Worm (Caenorhabditis elegans) whole organism, L2 larva: ENCODE measurements around the gene del-9.

Experiments
- C34F6.9 ChIP-seq: fragments of 150-350 bp; optimal IDR thresholded peaks from 2 replicates; lab custom pipeline; 2014; ENCODE audit warnings: missing biosample characterization, missing genetic modification characterization
- F13H6.1 ChIP-seq: sonication (generic microtip); optimal IDR thresholded peaks from 2 replicates; lab custom pipeline; 2016; ENCODE audit warnings: missing genetic modification characterization, missing compliant biosample characterization
- R02D3.7 ChIP-seq: fragments of 150-350 bp; optimal IDR thresholded peaks from 2 replicates; lab custom pipeline; 2014; ENCODE audit warnings: missing biosample characterization, missing genetic modification characterization
- Y55F3AM.14 ChIP-seq: fragments of 200-800 bp; sonication (Bioruptor generic); optimal IDR thresholded peaks from 2 replicates; lab custom pipeline; 2018; ENCODE audit warnings: mild to moderate bottlenecking, missing genetic modification characterization, missing compliant biosample characterization
- ZK546.5 ChIP-seq: sonication (generic microtip); optimal IDR thresholded peaks from 2 replicates; lab custom pipeline; 2017; ENCODE audit warnings: missing biosample characterization, missing genetic modification characterization
- aly-2 ChIP-seq: fragments of 150-350 bp; optimal IDR thresholded peaks from 2 replicates; lab custom pipeline; 2014; ENCODE audit warnings: missing biosample characterization, missing genetic modification characterization
- blmp-1 ChIP-seq: sonication (generic microtip); optimal IDR thresholded peaks from 2 replicates; lab custom pipeline; 2017; ENCODE audit warnings: missing genetic modification characterization, mild to moderate bottlenecking, missing compliant biosample characterization, antibody characterized with exemption, moderate library complexity; ENCODE audit not compliant: insufficient read depth
- ceh-82 ChIP-seq: fragments of 150-350 bp; optimal IDR thresholded peaks from 2 replicates; lab custom pipeline; 2014; ENCODE audit warnings: missing biosample characterization, missing genetic modification characterization
- crh-2 ChIP-seq: sonication (generic microtip); optimal IDR thresholded peaks from 2 replicates; lab custom pipeline; 2017; ENCODE audit warnings: missing biosample characterization, missing genetic modification characterization
- dmd-4 ChIP-seq: sonication (generic microtip); optimal IDR thresholded peaks from 2 replicates; lab custom pipeline; 2017; ENCODE audit warnings: missing biosample characterization, missing genetic modification characterization
- elt-1 ChIP-seq: fragments of 150-350 bp; optimal IDR thresholded peaks from 2 replicates; lab custom pipeline; 2014; ENCODE audit warnings: missing biosample characterization, missing genetic modification characterization
- elt-3 ChIP-seq: sonication (generic microtip); optimal IDR thresholded peaks from 2 replicates; lab custom pipeline; 2017; ENCODE audit warnings: missing biosample characterization, missing genetic modification characterization
- fos-1 ChIP-seq: fragments of 150-350 bp; optimal IDR thresholded peaks from 2 replicates; lab custom pipeline; 2014; ENCODE audit warnings: missing biosample characterization, missing genetic modification characterization
- gmeb-1 ChIP-seq: fragments of 150-350 bp; optimal IDR thresholded peaks from 2 replicates; lab custom pipeline; 2014; ENCODE audit warnings: missing biosample characterization, missing genetic modification characterization
- lin-11 ChIP-seq: fragments of 150-350 bp; sonication (generic microtip); optimal IDR thresholded peaks from 2 replicates; lab custom pipeline; 2014; ENCODE audit warnings: missing biosample characterization, missing genetic modification characterization, inconsistent platforms, mixed read lengths
- lin-13 ChIP-seq: fragments of 150-350 bp; optimal IDR thresholded peaks from 2 replicates; lab custom pipeline; 2014; ENCODE audit warnings: missing biosample characterization, missing genetic modification reagents, missing genetic modification characterization
- lin-39 ChIP-seq: fragments of 150-350 bp; optimal IDR thresholded peaks from 2 replicates; lab custom pipeline; 2014; ENCODE audit warnings: missing biosample characterization, missing genetic modification reagents, missing genetic modification characterization
- mbf-1 ChIP-seq: sonication (generic microtip); optimal IDR thresholded peaks from 2 replicates; lab custom pipeline; 2017; ENCODE audit warnings: missing biosample characterization, missing genetic modification characterization
- nhr-10 ChIP-seq: sonication (generic microtip); optimal IDR thresholded peaks from 2 replicates; lab custom pipeline; 2017; ENCODE audit warnings: missing biosample characterization, missing genetic modification characterization
- nhr-12 ChIP-seq: fragments of 150-350 bp; optimal IDR thresholded peaks from 2 replicates; lab custom pipeline; 2014; ENCODE audit warnings: missing biosample characterization, missing genetic modification characterization
- nhr-129 ChIP-seq: fragments of 150-350 bp; optimal IDR thresholded peaks from 2 replicates; lab custom pipeline; 2014; ENCODE audit warnings: missing biosample characterization, missing genetic modification characterization
- nhr-237 ChIP-seq: fragments of 150-350 bp; optimal IDR thresholded peaks from 2 replicates; lab custom pipeline; 2014; ENCODE audit warnings: missing biosample characterization, missing genetic modification characterization
- nhr-25 ChIP-seq: fragments of 150-350 bp; sonication (generic microtip); optimal IDR thresholded peaks from 3 replicates; lab custom pipeline; 2014; ENCODE audit warnings: missing biosample characterization, missing genetic modification characterization
- nhr-6 ChIP-seq: fragments of 150-350 bp; optimal IDR thresholded peaks from 2 replicates; lab custom pipeline; 2014; ENCODE audit warnings: missing biosample characterization, missing genetic modification characterization
- nhr-77 ChIP-seq: fragments of 150-350 bp; optimal IDR thresholded peaks from 2 replicates; lab custom pipeline; 2014; ENCODE audit warnings: missing biosample characterization, missing genetic modification characterization
- peb-1 ChIP-seq: fragments of 150-350 bp; optimal IDR thresholded peaks from 2 replicates; lab custom pipeline; 2014; ENCODE audit warnings: missing biosample characterization, missing genetic modification characterization
- sem-4 ChIP-seq: fragments of 150-350 bp; optimal IDR thresholded peaks from 2 replicates; lab custom pipeline; 2014; ENCODE audit warnings: missing biosample characterization, missing genetic modification reagents, missing genetic modification characterization
- skn-1 ChIP-seq: sonication (generic microtip); optimal IDR thresholded peaks from 2 replicates; lab custom pipeline; 2017; ENCODE audit warnings: missing biosample characterization, missing genetic modification characterization
- sma-9 ChIP-seq, 2 experiments: fragments of 150-350 bp in 1 of 2; sonication (generic microtip) in 1 of 2; optimal IDR thresholded peaks; 2 replicates each; lab custom pipeline; 2014 to 2016; ENCODE audit warnings: missing genetic modification characterization in 2 of 2, mild to moderate bottlenecking in 1 of 2, missing biosample characterization in 1 of 2, missing compliant biosample characterization in 1 of 2, missing genetic modification reagents in 1 of 2, moderate library complexity in 1 of 2
- snpc-4 ChIP-seq: fragments of 150-350 bp; optimal IDR thresholded peaks from 2 replicates; lab custom pipeline; 2014; ENCODE audit warnings: missing biosample characterization, missing genetic modification characterization
- unc-39 ChIP-seq: fragments of 150-350 bp; optimal IDR thresholded peaks from 2 replicates; lab custom pipeline; 2014; ENCODE audit warnings: missing biosample characterization, missing genetic modification characterization
- unc-62 ChIP-seq: fragments of 150-350 bp; optimal IDR thresholded peaks from 2 replicates; lab custom pipeline; 2014; ENCODE audit warnings: missing biosample characterization, missing genetic modification reagents, missing genetic modification characterization
- ztf-1 ChIP-seq: fragments of 200-800 bp; sonication (Bioruptor generic); conservative IDR thresholded peaks from 2 replicates; pipeline ENCODE4 v1.3.6; 2022; ENCODE audit warnings: missing genetic modification characterization, missing compliant biosample characterization
- ztf-4 ChIP-seq: fragments of 150-350 bp; optimal IDR thresholded peaks from 2 replicates; lab custom pipeline; 2014; ENCODE audit warnings: missing biosample characterization, missing genetic modification characterization

The del-9 gene

ce11 chrX:3628016-3628415 is 10.9 kb upstream of the del-9 start, which contains the start of gene vep-2:
Gene vep-2 (plus strand): TSS chrX:3628316.
- no peak for TF ChIP-seq lin-13 (GFP tag; lab: Kevin White, UChicago)
- TF ChIP-seq fos-1: no peak
- no peak for TF ChIP-seq nhr-77 (tag; lab: Kevin White, UChicago)
- TF ChIP-seq skn-1: no peak
- no peak for TF ChIP-seq elt-1 (tag; lab: Kevin White, UChicago)
- no peak for TF ChIP-seq sma-9 (GFP tag; optimal IDR thresholded peaks at IDR 0.05; lab: Kevin White, UChicago)
- no peak for TF ChIP-seq sma-9 (tag; optimal IDR thresholded peaks at IDR 0.05; lab: Kevin White, UChicago)
- no peak for TF ChIP-seq F13H6.1 (tag; lab: Kevin White, UChicago)
- no peak for TF ChIP-seq nhr-129 (tag; lab: Kevin White, UChicago)
- no peak for TF ChIP-seq nhr-25 (tag; lab: Kevin White, UChicago)
- TF ChIP-seq nhr-6 (tag; lab: Kevin White, UChicago): no peak
- no peak for TF ChIP-seq sem-4 (tag; lab: Kevin White, UChicago)
- TF ChIP-seq R02D3.7 (tag; lab: Kevin White, UChicago): no peak
- TF ChIP-seq peb-1 (tag; lab: Kevin White, UChicago): no peak
- TF ChIP-seq nhr-237 (tag; lab: Kevin White, UChicago): no peak
- TF ChIP-seq C34F6.9 (tag; lab: Kevin White, UChicago): no peak
- TF ChIP-seq nhr-12 (tag; lab: Kevin White, UChicago): no peak
- no peak for TF ChIP-seq ZK546.5 (tag; lab: Kevin White, UChicago)

ce11 chrX:3625599-3625998 is 8.5 kb upstream of the del-9 start:
- TF ChIP-seq R02D3.7 (tag; lab: Kevin White, UChicago): no peak
- no peak for TF ChIP-seq ztf-4 (tag; lab: Kevin White, UChicago)
- TF ChIP-seq peb-1 (tag; lab: Kevin White, UChicago): no peak
- no peak for TF ChIP-seq blmp-1
- TF ChIP-seq elt-3 (tag; lab: Kevin White, UChicago): no peak
- TF ChIP-seq, all 48 proteins: peak for 0

- no peak for TF ChIP-seq C34F6.9 (tag; lab: Kevin White, UChicago)
- TF ChIP-seq ceh-82 (tag; lab: Kevin White, UChicago): no peak
- TF ChIP-seq ztf-1 (GFP tag; lab: Robert Waterston, UW): no peak
- TF ChIP-seq lin-39 (tag; lab: Kevin White, UChicago): no peak
- no peak for TF ChIP-seq snpc-4 (tag; lab: Kevin White, UChicago)
- no peak for TF ChIP-seq ztf-4 (tag; lab: Kevin White, UChicago)
- TF ChIP-seq nhr-10 (tag; lab: Kevin White, UChicago): no peak
- no peak for TF ChIP-seq aly-2 (tag; lab: Kevin White, UChicago)
- no peak for TF ChIP-seq fos-1
- no peak for TF ChIP-seq gmeb-1 (tag; lab: Kevin White, UChicago)
- no peak for TF ChIP-seq elt-1 (tag; lab: Kevin White, UChicago)
- no peak for TF ChIP-seq nhr-129 (tag; lab: Kevin White, UChicago)
- TF ChIP-seq unc-39 (tag; lab: Kevin White, UChicago): no peak
- no peak for TF ChIP-seq nhr-237 (tag; lab: Kevin White, UChicago)
- no peak for TF ChIP-seq nhr-6 (tag; lab: Kevin White, UChicago)
- TF ChIP-seq lin-13 (GFP tag; lab: Kevin White, UChicago): no peak
- TF ChIP-seq, all 48 proteins: peak for 0
Observed at ce11 chrX:3623162-3623561, 6.0 kb upstream of the del-9 start, which contains the start of gene C18B2.2. Gene C18B2.2 (plus strand): TSS chrX:3623462.

- TF ChIP-seq sem-4 (tag; lab: Kevin White, UChicago): no peak
- no peak for TF ChIP-seq dmd-4 (tag; lab: Kevin White, UChicago)
- no peak for TF ChIP-seq skn-1
- no peak for TF ChIP-seq mbf-1
- no peak for TF ChIP-seq nhr-10 (tag; lab: Kevin White, UChicago)
- no peak for TF ChIP-seq snpc-4 (tag; lab: Kevin White, UChicago)
- no peak for TF ChIP-seq sma-9 (GFP tag; optimal IDR thresholded peaks at IDR 0.05; lab: Kevin White, UChicago)
- no peak for TF ChIP-seq sma-9 (tag; optimal IDR thresholded peaks at IDR 0.05; lab: Kevin White, UChicago)
- TF ChIP-seq Y55F3AM.14 (GFP tag; lab: Kevin White, UChicago): no peak
- no peak for TF ChIP-seq R02D3.7 (tag; lab: Kevin White, UChicago)
- TF ChIP-seq unc-39 (tag; lab: Kevin White, UChicago): no peak
- TF ChIP-seq ztf-4 (tag; lab: Kevin White, UChicago): no peak
Observed at ce11 chrX:3618842-3619241, 1.7 kb upstream of the del-9 start.

- TF ChIP-seq F13H6.1 (tag; lab: Kevin White, UChicago) (no peak), unc-62 (no peak), crh-2 (tag; lab: Kevin White, UChicago) (peak; percentile 61), fos-1 (peak; percentile 94), ztf-4 (tag; lab: Kevin White, UChicago) (no peak), lin-11 (tag; lab: Kevin White, UChicago) (no peak), nhr-6 (tag; lab: Kevin White, UChicago) (no peak)
Observed at ce11 chrX:3613665-3614064, 3.5 kb downstream of the del-9 start.
